Worm (Caenorhabditis elegans): ENCODE measurements around the gene C15H9.9.

C15H9.9 gene

DNA sequence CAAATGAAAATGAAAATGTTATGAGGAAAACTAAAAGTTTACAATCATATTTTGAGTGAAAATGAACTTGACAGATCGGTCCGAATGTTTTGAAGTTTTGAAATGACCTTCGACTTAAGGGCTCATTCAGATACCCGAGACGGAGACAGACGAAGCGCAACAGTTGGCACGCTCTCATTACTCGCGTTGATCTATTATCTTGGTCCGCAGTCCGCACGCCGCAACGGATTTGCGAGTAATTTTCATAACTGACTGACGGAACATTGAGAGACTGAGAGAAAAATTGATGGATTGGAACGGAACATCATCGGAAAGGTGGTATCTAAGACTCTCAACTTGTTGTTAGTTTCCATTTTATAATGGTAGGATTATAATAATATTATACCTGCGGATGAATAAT is 17.8 kb upstream of the C15H9.9 start:
- TF ChIP-seq nhr-11 (tag; optimal IDR thresholded peaks at IDR 0.05): no peak
- peak; percentile 18 for TF ChIP-seq sem-4 (tag; optimal IDR thresholded peaks at IDR 0.05)

DNA sequence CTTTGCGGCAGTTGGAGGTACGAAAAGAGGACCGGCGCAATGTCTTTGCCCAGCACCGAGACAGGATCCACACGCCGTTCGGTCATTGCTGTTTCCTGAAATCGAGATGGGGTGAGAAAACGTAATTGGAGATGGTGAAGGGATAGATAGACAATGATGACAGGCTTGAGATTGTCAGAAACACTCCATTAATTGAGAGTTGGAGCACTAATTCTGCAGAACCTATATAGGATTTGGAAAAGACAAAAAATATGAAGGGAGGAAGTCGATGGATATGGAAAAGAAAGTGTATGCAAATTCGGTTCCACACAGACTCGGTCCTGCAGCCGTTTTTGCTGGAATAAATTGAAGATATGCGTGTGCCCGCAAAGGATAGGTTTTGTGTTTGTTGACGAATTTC is 10.2 kb upstream of the C15H9.9 start, which contains the start of gene Y72A10A.1:
Y72A10A.1 (minus strand) TSS at position 101 of the 400 bp plus-strand sequence.
- TF ChIP-seq nhr-129 (tag; optimal IDR thresholded peaks at IDR 0.05): no peak
- no peak for TF ChIP-seq nhr-10 (tag; optimal IDR thresholded peaks at IDR 0.05)
- no peak for TF ChIP-seq lsy-2 (tag; optimal IDR thresholded peaks at IDR 0.05)
- no peak for TF ChIP-seq mab-5 (tag; optimal IDR thresholded peaks at IDR 0.05)
- TF ChIP-seq ceh-82 (tag; optimal IDR thresholded peaks at IDR 0.05): no peak
- TF ChIP-seq blmp-1 (tag; optimal IDR thresholded peaks at IDR 0.05; ENCODE audit: insufficient read depth): no peak
- TF ChIP-seq ztf-1 (GFP tag; conservative IDR thresholded peaks at IDR 0.05): no peak
- no peak for TF ChIP-seq lin-13 (GFP tag; optimal IDR thresholded peaks at IDR 0.05)
- TF ChIP-seq unc-55 (GFP tag; optimal IDR thresholded peaks at IDR 0.05): no peak

DNA sequence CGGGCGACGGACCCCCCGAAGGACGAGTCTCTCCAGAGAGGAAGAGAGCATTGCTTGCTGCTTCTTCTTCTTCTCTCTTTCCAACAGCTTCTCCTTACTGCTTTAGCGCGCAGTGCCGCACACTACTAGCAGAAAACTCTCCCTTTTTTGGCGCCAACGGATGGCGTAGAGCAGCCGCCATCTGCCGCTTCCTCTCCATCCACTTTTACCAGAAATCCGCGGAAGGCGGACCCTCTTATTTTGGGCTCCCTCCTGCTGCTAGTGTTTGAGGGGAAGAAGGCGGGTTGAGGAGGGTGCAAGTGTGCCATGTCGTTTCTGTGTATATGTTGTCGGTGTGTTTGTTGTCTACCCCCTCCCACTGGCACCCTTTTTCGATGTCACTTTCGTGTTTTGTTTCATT is 6.3 kb upstream of the C15H9.9 start:
- TF ChIP-seq zag-1 (tag; optimal IDR thresholded peaks at IDR 0.05): peak; percentile 64
- TF ChIP-seq F13H6.1 (tag; optimal IDR thresholded peaks at IDR 0.05): peak; percentile 59
- peak; percentile 58 for TF ChIP-seq Y55F3AM.14 (GFP tag; optimal IDR thresholded peaks at IDR 0.05)
- peak in 1 of 2 experiments; percentile 6 for TF ChIP-seq mdl-1 (tag; optimal IDR thresholded peaks at IDR 0.05)
- TF ChIP-seq ZK546.5 (tag; optimal IDR thresholded peaks at IDR 0.05): no peak
- no peak for TF ChIP-seq C34F6.9 (tag; optimal IDR thresholded peaks at IDR 0.05)
- TF ChIP-seq unc-55 (GFP tag; optimal IDR thresholded peaks at IDR 0.05): peak; percentile 38
- TF ChIP-seq snpc-4 (tag; optimal IDR thresholded peaks at IDR 0.05): no peak
- peak; percentile 7 for TF ChIP-seq mab-5 (tag; optimal IDR thresholded peaks at IDR 0.05)
- no peak for TF ChIP-seq unc-39 (tag; optimal IDR thresholded peaks at IDR 0.05)
- TF ChIP-seq crh-2 (tag; optimal IDR thresholded peaks at IDR 0.05): peak; percentile 8
- TF ChIP-seq nhr-10 (tag; optimal IDR thresholded peaks at IDR 0.05): no peak
- no peak for TF ChIP-seq peb-1 (tag; optimal IDR thresholded peaks at IDR 0.05)
- TF ChIP-seq nhr-237 (tag; optimal IDR thresholded peaks at IDR 0.05): no peak
- no peak for TF ChIP-seq egl-27 (tag; optimal IDR thresholded peaks at IDR 0.05)
- peak; percentile 1 for TF ChIP-seq lin-13 (GFP tag; optimal IDR thresholded peaks at IDR 0.05)
- no peak for TF ChIP-seq nhr-129 (tag; optimal IDR thresholded peaks at IDR 0.05)
- TF ChIP-seq nhr-6 (tag; optimal IDR thresholded peaks at IDR 0.05): no peak
- no peak for TF ChIP-seq nhr-21 (tag; optimal IDR thresholded peaks at IDR 0.05)
- no peak for TF ChIP-seq ztf-11 (tag; optimal IDR thresholded peaks at IDR 0.05)

DNA sequence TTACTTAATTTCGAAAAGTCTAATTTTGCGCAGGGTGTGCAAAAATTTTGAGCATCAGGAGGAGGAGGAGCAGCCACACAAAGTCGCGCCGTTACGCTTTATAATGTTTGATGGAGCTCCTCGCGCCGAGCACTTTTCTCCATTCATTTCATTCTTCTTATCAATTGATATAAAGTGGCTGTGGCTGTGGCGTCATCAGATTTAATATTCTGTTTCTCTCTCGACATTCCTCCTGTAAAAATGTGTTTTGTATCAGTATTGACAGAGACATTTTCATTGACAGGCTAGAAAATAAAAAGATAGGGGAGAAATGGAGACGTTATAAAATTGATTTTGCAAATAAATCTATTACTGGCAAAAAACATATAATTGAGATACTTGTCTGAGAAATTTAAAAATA is 1.2 kb upstream of the C15H9.9 start:
- TF ChIP-seq sem-4 (tag; optimal IDR thresholded peaks at IDR 0.05): no peak
- TF ChIP-seq sma-3 (GFP tag; optimal IDR thresholded peaks at IDR 0.05): no peak
- TF ChIP-seq Y55F3AM.14 (GFP tag; optimal IDR thresholded peaks at IDR 0.05): no peak
- TF ChIP-seq sma-9 (GFP tag; optimal IDR thresholded peaks at IDR 0.05): peak; percentile 29
- TF ChIP-seq sma-9 (tag; optimal IDR thresholded peaks at IDR 0.05): no peak
- no peak for TF ChIP-seq unc-55 (GFP tag; optimal IDR thresholded peaks at IDR 0.05)
- TF ChIP-seq snpc-4 (tag; optimal IDR thresholded peaks at IDR 0.05): no peak
- TF ChIP-seq nhr-12 (tag; optimal IDR thresholded peaks at IDR 0.05): no peak
- no peak for TF ChIP-seq ztf-11 (tag; optimal IDR thresholded peaks at IDR 0.05)
- TF ChIP-seq crh-2 (tag; optimal IDR thresholded peaks at IDR 0.05): peak; percentile 55
- TF ChIP-seq peb-1 (tag; optimal IDR thresholded peaks at IDR 0.05): no peak
- TF ChIP-seq fos-1 (tag; optimal IDR thresholded peaks at IDR 0.05): peak; percentile 62
- TF ChIP-seq alr-1 (tag; optimal IDR thresholded peaks at IDR 0.05): no peak
- no peak for TF ChIP-seq unc-39 (tag; optimal IDR thresholded peaks at IDR 0.05)
- TF ChIP-seq C34F6.9 (tag; optimal IDR thresholded peaks at IDR 0.05): no peak
- peak; percentile 27 for TF ChIP-seq F13H6.1 (tag; optimal IDR thresholded peaks at IDR 0.05)
- no peak for TF ChIP-seq lin-13 (GFP tag; optimal IDR thresholded peaks at IDR 0.05)
- no peak for TF ChIP-seq lsy-2 (tag; optimal IDR thresholded peaks at IDR 0.05)

- TF ChIP-seq F13H6.1 (tag; optimal IDR thresholded peaks at IDR 0.05) (no peak), sma-9 (GFP tag; optimal IDR thresholded peaks at IDR 0.05) (peak; percentile 10), sma-9 (tag; optimal IDR thresholded peaks at IDR 0.05) (no peak)
These were observed 698 bp upstream of the C15H9.9 start for ce11 chrX:6128773-6129172.

- TF ChIP-seq lin-13 (GFP tag; optimal IDR thresholded peaks at IDR 0.05): no peak
- TF ChIP-seq ztf-4 (tag; optimal IDR thresholded peaks at IDR 0.05): no peak
- no peak for TF ChIP-seq F13H6.1 (tag; optimal IDR thresholded peaks at IDR 0.05)
- no peak for TF ChIP-seq dmd-4 (tag; optimal IDR thresholded peaks at IDR 0.05)
- TF ChIP-seq nhr-21 (tag; optimal IDR thresholded peaks at IDR 0.05): no peak
- no peak for TF ChIP-seq skn-1 (tag; optimal IDR thresholded peaks at IDR 0.05)
- peak; percentile 12 for TF ChIP-seq sma-9 (GFP tag; optimal IDR thresholded peaks at IDR 0.05)
- no peak for TF ChIP-seq sma-9 (tag; optimal IDR thresholded peaks at IDR 0.05)
- peak; percentile 7 for TF ChIP-seq nhr-129 (tag; optimal IDR thresholded peaks at IDR 0.05)
- TF ChIP-seq ZK546.5 (tag; optimal IDR thresholded peaks at IDR 0.05): no peak
- peak; percentile 42 for TF ChIP-seq C34F6.9 (tag; optimal IDR thresholded peaks at IDR 0.05)
These were observed 6.0 kb downstream of the C15H9.9 start, which contains the start of gene nnt-1 for ce11 chrX:6122026-6122425. TSS of gene nnt-1 (plus strand) at chrX:6122311.

Data from whole organism, L2 larva.